Fruit fly (Drosophila melanogaster) whole organism: ENCODE measurements around the gene ttm50.

Source experiments
- Dll ChIP-seq: fragments of >200 bp; optimal IDR thresholded peaks from 2 replicates; lab custom pipeline; 2017
- EcR ChIP-seq, 2 experiments: fragments of >200 bp; optimal IDR thresholded peaks; 2 replicates each; lab custom pipeline; 2017; ENCODE audit warnings: missing biosample characterization in 2 of 2, missing genetic modification characterization in 2 of 2, missing genetic modification reagents in 2 of 2
- pan ChIP-seq: fragments of >200 bp; optimal IDR thresholded peaks from 2 replicates; lab custom pipeline; 2017
- usp ChIP-seq: fragments of >200 bp; optimal IDR thresholded peaks from 2 replicates; lab custom pipeline; 2017; ENCODE audit warnings: missing biosample characterization, missing genetic modification characterization, mixed read lengths

dm6 chrX:2685580-2685979 is 46.4 kb downstream of the ttm50 start, which contains the start of gene per:
- no peak for TF ChIP-seq usp (GFP tag; lab: Kevin White, UChicago)
- TF ChIP-seq Dll: no peak
- TF ChIP-seq EcR (GFP tag; optimal IDR thresholded peaks at IDR 0.05; lab: Kevin White, UChicago): no peak
- TF ChIP-seq pan (lab: Kevin White, UChicago): no peak
